Worm (Caenorhabditis elegans) whole organism, early embryonic: Measurements from ENCODE around the gene F13H8.6.

ENCODE experiments used
- ama-1 ChIP-seq: fragments of 150-350 bp; optimal IDR thresholded peaks from 2 replicates; lab custom pipeline; 2014
- ets-7 ChIP-seq: sonication (generic microtip); optimal IDR thresholded peaks from 2 replicates; lab custom pipeline; 2016; ENCODE audit warnings: missing genotype, missing genetic modification characterization, missing compliant biosample characterization
- tbx-37 ChIP-seq: fragments of 200-800 bp; sonication (Bioruptor generic); conservative IDR thresholded peaks from 2 replicates; pipeline ENCODE4 v1.3.6; 2022; ENCODE audit warnings: missing genetic modification reagents, missing genetic modification characterization, missing compliant biosample characterization

- TF ChIP-seq ets-7 (tag; lab: Kevin White, UChicago) (no peak), tbx-37 (GFP tag; lab: Robert Waterston, UW) (no peak), ama-1 (no peak)
Observed at ce11 chrII:6286865-6287264, at the start of gene F13H8.6.
